Fruit fly (Drosophila melanogaster) S2 (cell line): ENCODE results near the gene CG43063.
A peak's percentile ranks its signal among the peaks of the same experiment; 100 is the strongest.

ENCODE experiments used
- CG8478 ChIP-seq: fragments of >200 bp; optimal IDR thresholded peaks from 2 replicates; lab custom pipeline; 2018
- CTCF ChIP-seq, 2 experiments: fragments of >200 bp; optimal IDR thresholded peaks; 2 replicates each; lab custom pipeline; 2018

CG43063 gene

DNA sequence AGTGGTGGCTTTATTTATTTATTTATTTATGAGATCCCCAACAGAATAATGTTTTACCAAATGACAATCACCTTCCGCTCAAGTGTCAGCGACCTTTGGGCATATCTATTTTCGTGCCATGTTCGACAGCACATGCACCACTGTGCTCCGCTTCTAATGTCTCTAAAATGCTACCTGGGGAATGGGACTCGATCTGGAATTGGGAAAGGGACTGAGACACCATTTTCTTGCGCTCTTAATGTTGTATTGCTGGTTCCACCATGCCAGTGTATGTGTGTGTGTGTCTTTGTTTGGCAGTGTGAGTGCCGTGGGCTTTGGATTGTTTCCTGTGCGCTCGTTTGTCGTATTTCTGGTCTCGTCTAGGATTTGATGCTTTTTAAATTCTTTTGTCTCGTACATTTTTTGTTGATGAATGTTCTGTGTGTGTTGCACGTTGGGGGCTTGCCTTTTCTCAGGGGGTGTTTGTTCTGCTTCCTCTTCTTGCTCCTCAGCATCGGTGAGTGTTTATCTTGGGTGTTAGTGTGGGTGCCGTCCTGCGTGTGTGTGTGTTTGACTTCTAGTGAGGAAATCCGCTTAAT lies 20.8 kb upstream of the CG43063 start:
- no peak for TF ChIP-seq CG8478 (lab: Kevin White, UChicago)
- no peak for TF ChIP-seq CTCF (optimal IDR thresholded peaks at IDR 0.05; lab: Kevin White, UChicago)

- TF ChIP-seq CG8478 (lab: Kevin White, UChicago) (no peak), CTCF (optimal IDR thresholded peaks at IDR 0.05; lab: Kevin White, UChicago) (no peak)
These were observed 18.0 kb upstream of the CG43063 start for dm6 chr3R:13068022-13068421.

- TF ChIP-seq CTCF (optimal IDR thresholded peaks at IDR 0.05; lab: Kevin White, UChicago) (no peak), CG8478 (lab: Kevin White, UChicago) (no peak)
These were observed 15.9 kb upstream of the CG43063 start for dm6 chr3R:13070011-13070619.

DNA sequence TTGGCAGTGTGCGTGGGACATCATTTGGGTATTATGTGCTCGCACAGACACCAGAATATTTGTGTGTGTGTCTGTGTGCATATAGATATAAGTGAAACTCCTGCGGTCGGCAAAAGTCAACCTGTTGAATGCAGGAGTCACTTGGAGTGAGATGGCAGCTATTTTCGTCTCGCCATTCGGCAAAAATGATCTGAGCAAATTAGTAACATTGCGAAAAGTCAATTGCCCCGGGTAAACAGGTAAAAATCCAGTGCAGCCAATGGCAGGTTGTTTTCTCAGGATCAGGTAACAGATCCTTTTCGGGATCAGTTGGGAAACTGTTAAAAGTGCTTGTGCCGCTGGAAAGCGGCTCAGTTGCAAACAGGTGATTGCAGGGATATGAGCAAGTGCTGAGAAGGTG lies 14.0 kb upstream of the CG43063 start:
- TF ChIP-seq CTCF (optimal IDR thresholded peaks at IDR 0.05; lab: Kevin White, UChicago) (no peak), CG8478 (lab: Kevin White, UChicago) (no peak)

DNA sequence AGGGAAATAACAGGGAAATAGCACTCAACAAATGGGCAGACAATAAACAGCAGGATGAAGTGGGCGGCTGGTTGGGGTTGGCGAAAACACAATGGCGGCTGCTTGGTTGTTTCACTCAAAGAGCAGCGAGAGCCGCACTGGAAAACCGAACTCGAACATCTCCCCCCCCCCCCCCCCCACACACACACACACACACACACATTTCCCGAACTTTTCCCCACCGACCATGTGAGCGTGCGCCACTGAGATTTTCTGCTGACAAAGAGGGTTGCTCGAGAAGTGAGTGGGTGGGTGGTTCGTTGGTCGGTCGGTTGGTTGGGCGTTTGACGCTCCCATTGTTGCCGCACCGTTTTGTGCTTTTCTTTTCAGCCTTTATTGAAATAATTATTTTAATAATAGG lies 12.8 kb upstream of the CG43063 start:
- no peak for TF ChIP-seq CG8478 (lab: Kevin White, UChicago)
- no peak for TF ChIP-seq CTCF (optimal IDR thresholded peaks at IDR 0.05; lab: Kevin White, UChicago)

- TF ChIP-seq CTCF (optimal IDR thresholded peaks at IDR 0.05; lab: Kevin White, UChicago) (peak in 1 of 2 experiments; percentile 33), CG8478 (lab: Kevin White, UChicago) (no peak)
These were observed 11.4 kb upstream of the CG43063 start for dm6 chr3R:13074588-13074987.

- TF ChIP-seq CTCF (optimal IDR thresholded peaks at IDR 0.05; lab: Kevin White, UChicago) (no peak), CG8478 (lab: Kevin White, UChicago) (no peak)
These were observed 10.3 kb upstream of the CG43063 start for dm6 chr3R:13075728-13076127.

DNA sequence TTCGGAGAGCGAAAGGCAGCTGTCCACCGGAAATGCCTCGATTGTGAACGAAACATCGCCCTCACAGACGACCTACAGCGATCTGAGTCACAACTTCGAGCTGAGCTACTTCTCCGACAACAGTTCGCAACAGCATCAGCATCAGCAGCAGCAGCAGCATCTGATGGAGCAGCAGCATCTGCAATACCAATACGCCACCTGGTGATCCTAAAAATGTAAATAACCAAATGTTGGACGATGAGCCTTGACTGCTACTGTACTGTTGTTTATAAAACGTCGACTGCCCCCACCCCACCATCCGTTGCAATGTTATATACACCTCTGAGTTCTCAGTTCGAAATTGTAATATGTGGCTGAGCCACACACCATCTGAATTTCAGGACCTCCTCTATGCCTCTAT lies 8.8 kb upstream of the CG43063 start:
- TF ChIP-seq CTCF (optimal IDR thresholded peaks at IDR 0.05; lab: Kevin White, UChicago): peak; percentile 84 to 94
- TF ChIP-seq CG8478 (lab: Kevin White, UChicago): no peak

dm6 chr3R:13078263-13078662 lies 7.8 kb upstream of the CG43063 start:
- TF ChIP-seq CG8478 (lab: Kevin White, UChicago) (no peak), CTCF (optimal IDR thresholded peaks at IDR 0.05; lab: Kevin White, UChicago) (peak; percentile 95 to 97)

DNA sequence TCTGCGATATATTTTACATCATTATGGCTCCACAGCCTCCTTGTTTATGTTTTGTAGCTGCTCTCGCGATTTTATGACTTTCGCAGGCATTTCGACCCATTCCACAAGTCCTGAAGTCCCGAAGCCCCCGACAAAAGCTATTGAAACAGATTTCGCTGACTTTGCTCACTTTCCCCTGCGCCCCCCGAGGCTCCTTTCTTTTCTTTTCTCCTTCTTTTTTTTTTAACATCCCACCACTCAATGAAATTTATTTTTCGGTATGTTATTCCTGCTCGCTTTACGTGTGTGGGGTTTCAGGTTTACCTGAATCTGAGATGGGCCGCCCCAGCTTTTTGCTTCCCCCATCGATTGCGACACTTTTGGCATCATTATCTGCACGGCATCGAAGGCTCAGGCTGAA lies 3.6 kb upstream of the CG43063 start:
- no peak for TF ChIP-seq CTCF (optimal IDR thresholded peaks at IDR 0.05; lab: Kevin White, UChicago)
- TF ChIP-seq CG8478 (lab: Kevin White, UChicago): no peak

DNA sequence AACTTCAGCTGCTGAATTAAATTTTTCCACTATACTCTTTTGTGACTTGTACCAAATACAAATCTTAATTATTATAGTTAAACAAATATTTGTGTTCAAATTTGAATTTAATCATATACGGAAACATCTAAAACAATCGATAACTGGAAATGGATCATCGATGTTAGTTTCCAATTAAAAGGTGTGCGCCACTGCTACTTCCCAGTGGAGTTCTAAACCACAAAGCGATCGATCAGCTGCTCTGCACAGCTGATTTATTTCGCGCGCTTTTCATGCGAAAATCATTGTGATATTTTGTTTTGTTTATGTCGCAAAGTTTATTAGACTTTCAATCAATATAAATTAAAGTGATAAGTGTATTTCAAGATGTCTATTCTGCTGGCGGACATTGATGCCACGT lies 2.4 kb downstream of the CG43063 start, which contains the start of gene timeout:
Gene timeout, plus strand, starts transcription at position 257 of the 400 bp plus-strand sequence.
- TF ChIP-seq CG8478 (lab: Kevin White, UChicago) (no peak), CTCF (optimal IDR thresholded peaks at IDR 0.05; lab: Kevin White, UChicago) (peak in 1 of 2 experiments; percentile 55)

- TF ChIP-seq CG8478 (lab: Kevin White, UChicago) (no peak), CTCF (optimal IDR thresholded peaks at IDR 0.05; lab: Kevin White, UChicago) (no peak)
These were observed 2.9 kb downstream of the CG43063 start, which contains the start of gene CG34308 for dm6 chr3R:13088942-13089341. Gene CG34308, plus strand, starts transcription at chr3R:13089242.

dm6 chr3R:13091666-13092065 lies 5.6 kb downstream of the CG43063 start:
- TF ChIP-seq CTCF (optimal IDR thresholded peaks at IDR 0.05; lab: Kevin White, UChicago) (no peak), CG8478 (lab: Kevin White, UChicago) (no peak)

- TF ChIP-seq CG8478 (lab: Kevin White, UChicago) (no peak), CTCF (optimal IDR thresholded peaks at IDR 0.05; lab: Kevin White, UChicago) (no peak)
These were observed 31.7 kb downstream of the CG43063 start for dm6 chr3R:13117711-13118110.

- TF ChIP-seq CTCF (optimal IDR thresholded peaks at IDR 0.05; lab: Kevin White, UChicago): no peak
- no peak for TF ChIP-seq CG8478 (lab: Kevin White, UChicago)
These were observed 42.9 kb downstream of the CG43063 start for dm6 chr3R:13128932-13129331.
